ENCODE assay signal across 5 fruit fly cellular contexts in the genomic region with DNA sequence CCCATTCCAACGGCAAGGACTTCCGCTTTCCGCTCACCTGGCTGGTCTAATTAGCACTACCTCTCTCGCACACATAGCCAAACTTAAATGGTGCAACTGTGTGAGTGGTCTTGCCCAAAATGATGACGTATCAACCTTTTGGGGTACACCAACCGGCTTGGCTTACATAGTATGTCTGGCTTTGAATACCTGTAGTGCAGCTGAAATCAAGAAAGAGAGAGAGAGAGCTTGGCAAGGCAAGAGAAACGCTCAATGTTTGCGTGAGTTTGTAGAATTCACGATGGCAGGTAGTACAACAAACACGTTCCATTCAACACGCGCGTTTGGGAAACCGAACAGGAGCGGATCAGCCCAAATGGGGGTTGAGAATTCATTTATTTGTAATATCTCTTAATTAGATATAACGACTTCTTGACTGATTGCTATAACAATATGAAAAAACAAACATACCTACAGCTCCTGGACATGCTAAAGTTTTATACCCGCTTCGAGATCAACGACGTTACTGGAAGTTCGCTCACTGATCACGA.
A peak's percentile ranks its signal among the peaks of the same experiment; 100 is the strongest.
TF ChIP-seq lines count a peak whose summit lies in the region.

No protein-coding gene starts in this region.

- no peak for TF ChIP-seq CTCF in whole organism, embryonic (GFP tag; optimal IDR thresholded peaks at IDR 0.05; lab: Kevin White, UChicago)

TF ChIP-seq in whole organism, adult, 20 proteins besides CTCF, POLR2A, EP300 and RAD21:
- TF ChIP-seq tj (GFP tag; optimal IDR thresholded peaks at IDR 0.05; lab: Kevin White, UChicago) (peak; percentile 33), Crg-1 (GFP tag; optimal IDR thresholded peaks at IDR 0.05; lab: Kevin White, UChicago) (no peak), CG14711 (tag; optimal IDR thresholded peaks at IDR 0.05; lab: Kevin White, UChicago) (peak; percentile 6), bab1 (GFP tag; optimal IDR thresholded peaks at IDR 0.05; lab: Kevin White, UChicago) (peak; percentile 41), cic (GFP tag; optimal IDR thresholded peaks at IDR 0.05; lab: Kevin White, UChicago) (peak; percentile 32), Mnt (GFP tag; optimal IDR thresholded peaks at IDR 0.05; lab: Kevin White, UChicago) (peak; percentile 45), cnc (optimal IDR thresholded peaks at IDR 0.05; lab: Kevin White, UChicago) (no peak), CG1620 (GFP tag; optimal IDR thresholded peaks at IDR 0.05; lab: Kevin White, UChicago) (peak; percentile 14)

TF ChIP-seq in whole organism, embryonic, 481 proteins besides CTCF, POLR2A, EP300 and RAD21 (continues in another document):
- TF ChIP-seq cg (GFP tag; optimal IDR thresholded peaks at IDR 0.05; lab: Kevin White, UChicago): peak; percentile 81
- TF ChIP-seq trh (GFP tag; optimal IDR thresholded peaks at IDR 0.05; lab: Kevin White, UChicago): no peak
- peak; percentile 11 for TF ChIP-seq Meics (GFP tag; optimal IDR thresholded peaks at IDR 0.05; lab: Kevin White, UChicago)
- TF ChIP-seq gsb-n (tag; optimal IDR thresholded peaks at IDR 0.05; lab: Kevin White, UChicago): no peak
- peak; percentile 41 for TF ChIP-seq dm (GFP tag; optimal IDR thresholded peaks at IDR 0.05; lab: Kevin White, UChicago)
- no peak for TF ChIP-seq ro (GFP tag; IDR thresholded peaks at IDR 0.05; lab: Robert Waterston, UW)
- TF ChIP-seq hth (optimal IDR thresholded peaks at IDR 0.05; lab: Kevin White, UChicago): no peak
- TF ChIP-seq Kr (GFP tag; optimal IDR thresholded peaks at IDR 0.05; lab: Kevin White, UChicago): no peak
- peak; percentile 41; the same call in 1 of the 2 replicates for TF ChIP-seq hbn (GFP tag; IDR thresholded peaks at IDR 0.05; lab: Robert Waterston, UW; ENCODE audit: partially characterized antibody)
- TF ChIP-seq row (GFP tag; IDR thresholded peaks at IDR 0.05; lab: Robert Waterston, UW): peak; percentile 81
- TF ChIP-seq CG1792 (GFP tag; optimal IDR thresholded peaks at IDR 0.05; lab: Kevin White, UChicago): no peak
- no peak for TF ChIP-seq CG9609 (GFP tag; optimal IDR thresholded peaks at IDR 0.05; lab: Kevin White, UChicago)
- no peak for TF ChIP-seq CG31224 (GFP tag; IDR thresholded peaks at IDR 0.05; lab: Robert Waterston, UW)
- TF ChIP-seq sd (tag; optimal IDR thresholded peaks at IDR 0.05; lab: Kevin White, UChicago): no peak
- TF ChIP-seq ems (GFP tag; optimal IDR thresholded peaks at IDR 0.05; lab: Kevin White, UChicago): no peak
- TF ChIP-seq sqz (GFP tag; optimal IDR thresholded peaks at IDR 0.05; lab: Kevin White, UChicago): no peak
- no peak for TF ChIP-seq Dbx (GFP tag; IDR thresholded peaks at IDR 0.05; lab: Robert Waterston, UW)
- TF ChIP-seq CG18619 (GFP tag; optimal IDR thresholded peaks at IDR 0.05; lab: Kevin White, UChicago): no peak
- no peak for TF ChIP-seq dmrt99B (tag; optimal IDR thresholded peaks at IDR 0.05; lab: Kevin White, UChicago)
- TF ChIP-seq CG7928 (GFP tag; optimal IDR thresholded peaks at IDR 0.05; lab: Kevin White, UChicago): no peak

TF ChIP-seq in whole organism, prepupa, 60 proteins besides CTCF, POLR2A, EP300 and RAD21 (continues in another document):
- TF ChIP-seq CG6808 (GFP tag; optimal IDR thresholded peaks at IDR 0.05; lab: Kevin White, UChicago): no peak
- peak; percentile 42 for TF ChIP-seq CG7368 (GFP tag; optimal IDR thresholded peaks at IDR 0.05; lab: Kevin White, UChicago)
- TF ChIP-seq fkh (GFP tag; optimal IDR thresholded peaks at IDR 0.05; lab: Kevin White, UChicago): no peak
- TF ChIP-seq Met (GFP tag; optimal IDR thresholded peaks at IDR 0.05; lab: Kevin White, UChicago): peak; percentile 73
- TF ChIP-seq CG10631 (GFP tag; optimal IDR thresholded peaks at IDR 0.05; lab: Kevin White, UChicago): peak; percentile 49
- TF ChIP-seq net (GFP tag; optimal IDR thresholded peaks at IDR 0.05; lab: Kevin White, UChicago): no peak
- TF ChIP-seq CG6792 (GFP tag; optimal IDR thresholded peaks at IDR 0.05; lab: Kevin White, UChicago): peak; percentile 24
- TF ChIP-seq Smox (GFP tag; optimal IDR thresholded peaks at IDR 0.05; lab: Kevin White, UChicago): peak; percentile 59
- TF ChIP-seq fd59A (GFP tag; optimal IDR thresholded peaks at IDR 0.05; lab: Kevin White, UChicago): no peak
- TF ChIP-seq dsx (GFP tag; optimal IDR thresholded peaks at IDR 0.05; lab: Kevin White, UChicago; ENCODE audit: poor library complexity, severe bottlenecking): peak; percentile 92
- peak; percentile 42 for TF ChIP-seq Hr39 (GFP tag; optimal IDR thresholded peaks at IDR 0.05; lab: Kevin White, UChicago)
- TF ChIP-seq CG32006 (GFP tag; optimal IDR thresholded peaks at IDR 0.05; lab: Kevin White, UChicago): no peak
- peak; percentile 19 for TF ChIP-seq Ets21C (GFP tag; optimal IDR thresholded peaks at IDR 0.05; lab: Kevin White, UChicago)
- TF ChIP-seq Ets96B (tag; optimal IDR thresholded peaks at IDR 0.05; lab: Kevin White, UChicago): no peak
- no peak for TF ChIP-seq CG11294 (GFP tag; IDR thresholded peaks at IDR 0.05; lab: Robert Waterston, UW)
- TF ChIP-seq CG8319 (GFP tag; optimal IDR thresholded peaks at IDR 0.05; lab: Kevin White, UChicago): no peak
- peak; percentile 54 for TF ChIP-seq Sox102F (GFP tag; optimal IDR thresholded peaks at IDR 0.05; lab: Kevin White, UChicago)
- TF ChIP-seq salr (GFP tag; optimal IDR thresholded peaks at IDR 0.05; lab: Kevin White, UChicago): peak in 1 of 2 experiments; percentile 24
- no peak for TF ChIP-seq CG4318 (GFP tag; optimal IDR thresholded peaks at IDR 0.05; lab: Kevin White, UChicago)
- peak; percentile 71 for TF ChIP-seq topi (GFP tag; optimal IDR thresholded peaks at IDR 0.05; lab: Kevin White, UChicago)

TF ChIP-seq in whole organism, pupa, 21 proteins besides CTCF, POLR2A, EP300 and RAD21:
- TF ChIP-seq fd96Ca (GFP tag; IDR thresholded peaks at IDR 0.05; lab: Robert Waterston, UW): peak; percentile 48; the same call in 1 of the 3 replicates
- TF ChIP-seq CG12605 (GFP tag; IDR thresholded peaks at IDR 0.05; lab: Robert Waterston, UW): peak; percentile 43; the same call in 1 of the 2 replicates
- peak; percentile 12 for TF ChIP-seq CG8159 (tag; optimal IDR thresholded peaks at IDR 0.05; lab: Kevin White, UChicago)
- TF ChIP-seq Pif1B (GFP tag; optimal IDR thresholded peaks at IDR 0.05; lab: Kevin White, UChicago): peak; percentile 65
- TF ChIP-seq Pif1A (GFP tag; optimal IDR thresholded peaks at IDR 0.05; lab: Kevin White, UChicago): no peak
- peak; percentile 65 for TF ChIP-seq CG4496 (GFP tag; IDR thresholded peaks at IDR 0.05; lab: Robert Waterston, UW)
TF ChIP-seq in whole organism, pupa: peak in this region for 5.

TF ChIP-seq in whole organism, wandering third instar larva, 38 proteins besides CTCF, POLR2A, EP300 and RAD21:
- TF ChIP-seq Abd-B (GFP tag; optimal IDR thresholded peaks at IDR 0.05; lab: Kevin White, UChicago): no peak
- TF ChIP-seq woc (GFP tag; optimal IDR thresholded peaks at IDR 0.05; lab: Kevin White, UChicago): peak; percentile 81
- peak; percentile 61 for TF ChIP-seq CrebA (GFP tag; optimal IDR thresholded peaks at IDR 0.05; lab: Kevin White, UChicago; ENCODE audit: borderline replicate concordance)
- peak; percentile 47 for TF ChIP-seq ey (GFP tag; optimal IDR thresholded peaks at IDR 0.05; lab: Kevin White, UChicago)
- TF ChIP-seq Dif (GFP tag; optimal IDR thresholded peaks at IDR 0.05; lab: Kevin White, UChicago; ENCODE audit: partially characterized antibody): peak; percentile 79
- peak; percentile 23 for TF ChIP-seq dmrt93B (GFP tag; optimal IDR thresholded peaks at IDR 0.05; lab: Kevin White, UChicago)
- TF ChIP-seq rgr (GFP tag; optimal IDR thresholded peaks at IDR 0.05; lab: Kevin White, UChicago): no peak
- no peak for TF ChIP-seq CG9705 (GFP tag; optimal IDR thresholded peaks at IDR 0.05; lab: Kevin White, UChicago)
- peak; percentile 23 for TF ChIP-seq OdsH (GFP tag; optimal IDR thresholded peaks at IDR 0.05; lab: Kevin White, UChicago)
- no peak for TF ChIP-seq CG32264 (GFP tag; optimal IDR thresholded peaks at IDR 0.05; lab: Kevin White, UChicago)
- peak; percentile 46 for TF ChIP-seq fru (GFP tag; optimal IDR thresholded peaks at IDR 0.05; lab: Kevin White, UChicago)
- no peak for TF ChIP-seq Dfd (GFP tag; optimal IDR thresholded peaks at IDR 0.05; lab: Kevin White, UChicago)
- TF ChIP-seq brk (GFP tag; optimal IDR thresholded peaks at IDR 0.05; lab: Kevin White, UChicago): no peak
- TF ChIP-seq foxo (GFP tag; optimal IDR thresholded peaks at IDR 0.05; lab: Kevin White, UChicago): peak in 1 of 2 experiments; percentile 64
- no peak for TF ChIP-seq Sp1 (GFP tag; optimal IDR thresholded peaks at IDR 0.05; lab: Kevin White, UChicago)
- peak; percentile 94 for TF ChIP-seq Vsx2 (GFP tag; optimal IDR thresholded peaks at IDR 0.05; lab: Kevin White, UChicago; ENCODE audit: partially characterized antibody)
- TF ChIP-seq HLH106 (tag; optimal IDR thresholded peaks at IDR 0.05; lab: Kevin White, UChicago): peak; percentile 36
- TF ChIP-seq dl (GFP tag; optimal IDR thresholded peaks at IDR 0.05; lab: Kevin White, UChicago; ENCODE audit: insufficient read depth in 1 of 2, partially characterized antibody in 2 of 2): peak; percentile 60 to 65
- TF ChIP-seq sage (GFP tag; optimal IDR thresholded peaks at IDR 0.05; lab: Kevin White, UChicago): peak; percentile 60
- TF ChIP-seq pan (optimal IDR thresholded peaks at IDR 0.05; lab: Kevin White, UChicago): no peak
- TF ChIP-seq h (GFP tag; optimal IDR thresholded peaks at IDR 0.05; lab: Kevin White, UChicago): peak; percentile 63
- TF ChIP-seq br (GFP tag; optimal IDR thresholded peaks at IDR 0.05; lab: Kevin White, UChicago): peak; percentile 34
TF ChIP-seq in whole organism, wandering third instar larva: peak in this region for 14.
